Fruit fly (Drosophila melanogaster): ENCODE measurements around the gene drd.

The drd gene

dm6 chrX:15152058-15152457 lies 26.5 kb downstream of the drd start (continued):
- no peak for TF ChIP-seq OdsH (GFP tag; optimal IDR thresholded peaks at IDR 0.05)
- no peak for TF ChIP-seq Hr38 (GFP tag; optimal IDR thresholded peaks at IDR 0.05)
- no peak for TF ChIP-seq Hr39 (GFP tag; optimal IDR thresholded peaks at IDR 0.05)
- TF ChIP-seq Eip75B (GFP tag; optimal IDR thresholded peaks at IDR 0.05): no peak
- TF ChIP-seq dsx (GFP tag; optimal IDR thresholded peaks at IDR 0.05; ENCODE audit: poor library complexity, severe bottlenecking): no peak
- TF ChIP-seq fd85E (GFP tag; optimal IDR thresholded peaks at IDR 0.05): no peak
- no peak for TF ChIP-seq fkh (GFP tag; optimal IDR thresholded peaks at IDR 0.05)

dm6 chrX:15156286-15156685 lies 30.7 kb downstream of the drd start:
- TF ChIP-seq net (GFP tag; optimal IDR thresholded peaks at IDR 0.05) (peak; percentile 7), Eip75B (GFP tag; optimal IDR thresholded peaks at IDR 0.05) (peak; percentile 48), topi (GFP tag; optimal IDR thresholded peaks at IDR 0.05) (peak; percentile 35), CG9139 (GFP tag; optimal IDR thresholded peaks at IDR 0.05) (no peak), Gug (GFP tag; IDR thresholded peaks at IDR 0.05) (peak; percentile 53), dac (GFP tag; optimal IDR thresholded peaks at IDR 0.05) (peak; percentile 22), CG11762 (GFP tag; optimal IDR thresholded peaks at IDR 0.05; ENCODE audit: insufficient read depth) (peak; percentile 1), CG4318 (GFP tag; optimal IDR thresholded peaks at IDR 0.05) (peak; percentile 30), Sox14 (GFP tag; optimal IDR thresholded peaks at IDR 0.05) (peak; percentile 24), fd59A (GFP tag; optimal IDR thresholded peaks at IDR 0.05) (no peak), esn (GFP tag; optimal IDR thresholded peaks at IDR 0.05) (peak; percentile 25), Hr4 (GFP tag; optimal IDR thresholded peaks at IDR 0.05) (peak; percentile 15), Met (GFP tag; optimal IDR thresholded peaks at IDR 0.05) (peak; percentile 35), Ets21C (GFP tag; optimal IDR thresholded peaks at IDR 0.05) (no peak), CG11294 (GFP tag; IDR thresholded peaks at IDR 0.05) (peak; percentile 25; the same call in 1 of the 2 replicates), Lpt (GFP tag; optimal IDR thresholded peaks at IDR 0.05) (peak; percentile 58), lz (GFP tag; optimal IDR thresholded peaks at IDR 0.05) (peak; percentile 5), svp (GFP tag) (peak; percentile 51), CG1621 (tag; optimal IDR thresholded peaks at IDR 0.05) (no peak), CG6276 (GFP tag; optimal IDR thresholded peaks at IDR 0.05) (peak; percentile 56), CG34406 (GFP tag; optimal IDR thresholded peaks at IDR 0.05) (peak; percentile 7), cyc (GFP tag; optimal IDR thresholded peaks at IDR 0.05) (peak; percentile 22), OdsH (GFP tag; optimal IDR thresholded peaks at IDR 0.05) (peak; percentile 60), Ets96B (tag; optimal IDR thresholded peaks at IDR 0.05) (no peak), Hr38 (GFP tag; optimal IDR thresholded peaks at IDR 0.05) (no peak), CG11902 (GFP tag; optimal IDR thresholded peaks at IDR 0.05) (no peak), achi (GFP tag; optimal IDR thresholded peaks at IDR 0.05) (peak; percentile 49), Sox102F (GFP tag; optimal IDR thresholded peaks at IDR 0.05) (peak; percentile 21), salr (GFP tag; optimal IDR thresholded peaks at IDR 0.05) (peak in 1 of 2 experiments; percentile 10), ss (GFP tag; optimal IDR thresholded peaks at IDR 0.05) (no peak), CG6792 (GFP tag; optimal IDR thresholded peaks at IDR 0.05) (peak; percentile 15), CG6854 (GFP tag; optimal IDR thresholded peaks at IDR 0.05) (no peak), fd85E (GFP tag; optimal IDR thresholded peaks at IDR 0.05) (no peak), CG6163 (GFP tag; IDR thresholded peaks at IDR 0.05) (0 out of 3 replicates have a peak, but pooled peaks have one; percentile 29), eg (GFP tag; IDR thresholded peaks at IDR 0.05) (peak; percentile 70), CG10631 (GFP tag; optimal IDR thresholded peaks at IDR 0.05) (peak; percentile 28), CG7368 (GFP tag; optimal IDR thresholded peaks at IDR 0.05) (no peak), CG32006 (GFP tag; optimal IDR thresholded peaks at IDR 0.05) (peak; percentile 77), spab (GFP tag; optimal IDR thresholded peaks at IDR 0.05) (no peak), acj6 (GFP tag; optimal IDR thresholded peaks at IDR 0.05) (peak; percentile 23), CG16779 (tag; optimal IDR thresholded peaks at IDR 0.05) (no peak), CG15336 (GFP tag; IDR thresholded peaks at IDR 0.05) (peak; percentile 75), CG8119 (GFP tag; IDR thresholded peaks at IDR 0.05) (peak; percentile 63), CG3919 (GFP tag; optimal IDR thresholded peaks at IDR 0.05) (peak; percentile 23), Smox (GFP tag; optimal IDR thresholded peaks at IDR 0.05) (no peak), CG8632 (GFP tag; optimal IDR thresholded peaks at IDR 0.05) (no peak), fkh (GFP tag; optimal IDR thresholded peaks at IDR 0.05) (no peak), CG8319 (GFP tag; optimal IDR thresholded peaks at IDR 0.05) (no peak)
